Fruit fly (Drosophila melanogaster) whole organism, embryonic: ENCODE measurements around the gene CG9919.

Experiments
- Atf3 ChIP-seq: fragments of 200-800 bp; sonication (Bioruptor generic); optimal IDR thresholded peaks from 3 replicates; lab custom pipeline; 2016; ENCODE audit warnings: missing biosample characterization, missing genetic modification characterization
- CG10321 ChIP-seq: fragments of 200-800 bp; sonication (Bioruptor generic); IDR thresholded peaks from 2 replicates; pipeline ENCODE4 v1.3.6; 2022; ENCODE audit warnings: missing biosample characterization, missing genetic modification characterization
- CG10959 ChIP-seq: fragments of 200-800 bp; sonication (Bioruptor generic); IDR thresholded peaks from 2 replicates; pipeline ENCODE4 v1.3.6; 2022; ENCODE audit warnings: missing biosample characterization, missing genetic modification characterization
- CG11085 ChIP-seq: fragments of 200-800 bp; sonication (Bioruptor generic); IDR thresholded peaks from 2 replicates; pipeline ENCODE4 v1.3.6; 2022; ENCODE audit warnings: missing biosample characterization, missing genetic modification characterization
- CG11093 ChIP-seq: fragments of 200-800 bp; sonication (Bioruptor generic); IDR thresholded peaks from 3 replicates; pipeline ENCODE4 v1.3.6; 2022; ENCODE audit warnings: missing biosample characterization, missing genetic modification characterization
- CG11456 ChIP-seq: fragments of 200-800 bp; sonication (Bioruptor generic); IDR thresholded peaks from 3 replicates; pipeline ENCODE4 v1.3.6; 2022; ENCODE audit warnings: missing biosample characterization, missing genetic modification characterization
- CG12071 ChIP-seq: fragments of 200-800 bp; sonication (Bioruptor generic); optimal IDR thresholded peaks from 3 replicates; lab custom pipeline; 2018; ENCODE audit warnings: missing biosample characterization, mild to moderate bottlenecking, missing genetic modification characterization
- CG12744 ChIP-seq: fragments of 200-800 bp; sonication (Bioruptor generic); optimal IDR thresholded peaks from 2 replicates; lab custom pipeline; 2016; ENCODE audit warnings: missing biosample characterization, missing genetic modification characterization
- CG13894 ChIP-seq: fragments of 200-800 bp; sonication (Bioruptor generic); optimal IDR thresholded peaks from 3 replicates; lab custom pipeline; 2018; ENCODE audit warnings: missing biosample characterization, mild to moderate bottlenecking, missing genetic modification characterization, moderate library complexity
- CG15479 ChIP-seq: fragments of 200-800 bp; sonication (Bioruptor generic); optimal IDR thresholded peaks from 3 replicates; lab custom pipeline; 2019; ENCODE audit warnings: missing biosample characterization, mild to moderate bottlenecking, missing genetic modification characterization, moderate library complexity
- CG2116 ChIP-seq: fragments of 200-800 bp; sonication (Bioruptor generic); optimal IDR thresholded peaks from 3 replicates; lab custom pipeline; 2018; ENCODE audit warnings: missing biosample characterization, mild to moderate bottlenecking, missing genetic modification characterization
- CG2199 ChIP-seq: fragments of 200-800 bp; sonication (Bioruptor generic); IDR thresholded peaks from 3 replicates; pipeline ENCODE4 v1.3.6; 2022; ENCODE audit warnings: missing biosample characterization, missing genetic modification characterization
- CG3407 ChIP-seq: fragments of 200-800 bp; sonication (Bioruptor generic); optimal IDR thresholded peaks from 2 replicates; lab custom pipeline; 2018; ENCODE audit warnings: missing biosample characterization, mild to moderate bottlenecking, missing genetic modification characterization
- CG3726 ChIP-seq: fragments of 200-800 bp; sonication (Bioruptor generic); IDR thresholded peaks from 3 replicates; pipeline ENCODE4, ENCODE4 v1.3.6; 2022; ENCODE audit warnings: missing biosample characterization, missing genetic modification characterization
- CG5953 ChIP-seq: fragments of 200-800 bp; sonication (Bioruptor generic); IDR thresholded peaks from 2 replicates; pipeline ENCODE4 v1.3.6; 2022; ENCODE audit warnings: missing biosample characterization, missing genetic modification characterization
- CG6175 ChIP-seq: fragments of 200-800 bp; sonication (Bioruptor generic); IDR thresholded peaks from 3 replicates; pipeline ENCODE4 v1.3.6; 2022; ENCODE audit warnings: missing biosample characterization, missing genetic modification characterization
- CG6254 ChIP-seq: fragments of 200-800 bp; sonication (Bioruptor generic); optimal IDR thresholded peaks from 3 replicates; lab custom pipeline; 2017; ENCODE audit warnings: mild to moderate bottlenecking, missing biosample characterization, missing genetic modification reagents, missing genetic modification characterization
- CG6689 ChIP-seq: fragments of 200-800 bp; sonication (Bioruptor generic); IDR thresholded peaks from 2 replicates; pipeline ENCODE4 v1.3.6; 2022; ENCODE audit warnings: missing biosample characterization, missing genetic modification characterization
- CG9437 ChIP-seq: fragments of 200-800 bp; sonication (Bioruptor generic); optimal IDR thresholded peaks from 2 replicates; lab custom pipeline; 2018; ENCODE audit warnings: missing biosample characterization, mild to moderate bottlenecking, missing genetic modification characterization
- Deaf1 ChIP-seq: fragments of 200-800 bp; optimal IDR thresholded peaks from 3 replicates; lab custom pipeline; 2019; ENCODE audit warnings: missing biosample characterization, mild to moderate bottlenecking, missing genetic modification characterization, moderate library complexity
- E2f2 ChIP-seq: fragments of 200-800 bp; sonication (Bioruptor generic); IDR thresholded peaks from 2 replicates; pipeline ENCODE4 v1.3.6; 2022; ENCODE audit warnings: missing biosample characterization, missing genetic modification characterization
- Ets97D ChIP-seq: fragments of 200-800 bp; sonication (Bioruptor generic); optimal IDR thresholded peaks from 3 replicates; lab custom pipeline; 2016; ENCODE audit warnings: missing biosample characterization, missing genetic modification characterization
- Gug ChIP-seq: fragments of 200-800 bp; sonication (Bioruptor generic); IDR thresholded peaks from 4 replicates; pipeline ENCODE4 v1.3.6; 2022; ENCODE audit warnings: missing biosample characterization, missing genetic modification characterization
- H15 ChIP-seq: fragments of 200-800 bp; sonication (Bioruptor generic); IDR thresholded peaks from 3 replicates; pipeline ENCODE4 v1.3.6; 2022; ENCODE audit warnings: missing biosample characterization, missing genetic modification characterization
- HHEX ChIP-seq: fragments of 200-800 bp; sonication (Bioruptor generic); optimal IDR thresholded peaks from 3 replicates; lab custom pipeline; 2017; ENCODE audit warnings: missing biosample characterization, mild to moderate bottlenecking, missing genetic modification characterization, missing genetic modification reagents
- Hr3 ChIP-seq: fragments of 200-800 bp; sonication (Bioruptor generic); optimal IDR thresholded peaks from 3 replicates; lab custom pipeline; 2016; ENCODE audit warnings: missing biosample characterization, missing genetic modification characterization
- Hr39 ChIP-seq: fragments of >200 bp; optimal IDR thresholded peaks from 2 replicates; lab custom pipeline; 2017
- Hsf ChIP-seq: fragments of 200-800 bp; sonication (Bioruptor generic); optimal IDR thresholded peaks from 3 replicates; lab custom pipeline; 2016; ENCODE audit warnings: missing biosample characterization, missing genetic modification characterization
- Jarid2 ChIP-seq: fragments of 200-800 bp; sonication (Bioruptor generic); optimal IDR thresholded peaks from 3 replicates; lab custom pipeline; 2017; ENCODE audit warnings: mild to moderate bottlenecking, missing biosample characterization, missing genetic modification reagents, missing genetic modification characterization
- Ptx1 ChIP-seq: fragments of 200-800 bp; sonication (Bioruptor generic); IDR thresholded peaks from 2 replicates; pipeline ENCODE4 v1.3.6; 2022; ENCODE audit warnings: missing biosample characterization, missing genetic modification characterization
- Sox102F ChIP-seq: fragments of 200-800 bp; sonication (Bioruptor generic); optimal IDR thresholded peaks from 2 replicates; lab custom pipeline; 2018; ENCODE audit warnings: missing biosample characterization, mild to moderate bottlenecking, missing genetic modification characterization, moderate library complexity
- Xbp1 ChIP-seq: fragments of 200-800 bp; sonication (Bioruptor generic); optimal IDR thresholded peaks from 3 replicates; lab custom pipeline; 2016; ENCODE audit warnings: missing biosample characterization, mild to moderate bottlenecking, missing genetic modification characterization
- aop ChIP-seq: fragments of 200-800 bp; sonication (Bioruptor generic); IDR thresholded peaks from 2 replicates; pipeline ENCODE4 v1.3.6; 2022; ENCODE audit warnings: missing biosample characterization, missing genetic modification characterization
- bbx ChIP-seq: fragments of 200-800 bp; sonication (Bioruptor generic); IDR thresholded peaks from 2 replicates; pipeline ENCODE4 v1.3.6; 2022; ENCODE audit warnings: missing biosample characterization, missing genetic modification characterization; ENCODE audit not compliant: partially characterized antibody
- bcd ChIP-seq: fragments of 200-800 bp; sonication (Bioruptor generic); optimal IDR thresholded peaks from 2 replicates; lab custom pipeline; 2017; ENCODE audit warnings: missing biosample characterization, mild to moderate bottlenecking, missing genetic modification characterization
- bowl ChIP-seq: fragments of 200-800 bp; sonication (Bioruptor generic); IDR thresholded peaks from 2 replicates; pipeline ENCODE4 v1.3.6; 2022; ENCODE audit warnings: missing biosample characterization, missing genetic modification characterization
- chinmo ChIP-seq: fragments of 200-800 bp; sonication (Bioruptor generic); IDR thresholded peaks from 4 replicates; pipeline ENCODE4 v1.3.6; 2022; ENCODE audit warnings: missing biosample characterization, missing genetic modification characterization; ENCODE audit not compliant: partially characterized antibody
- disco-r ChIP-seq: fragments of 200-800 bp; sonication (Bioruptor generic); optimal IDR thresholded peaks from 2 replicates; lab custom pipeline; 2016; ENCODE audit warnings: missing biosample characterization, missing genetic modification characterization
- esg ChIP-seq: fragments of 200-800 bp; sonication (Bioruptor generic); conservative IDR thresholded peaks from 2 replicates; pipeline ENCODE4 v1.3.6; 2022; ENCODE audit warnings: missing biosample characterization, missing genetic modification characterization
- exex ChIP-seq: fragments of 200-800 bp; sonication (Bioruptor generic); optimal IDR thresholded peaks from 4 replicates; lab custom pipeline; 2018; ENCODE audit warnings: missing biosample characterization, mild to moderate bottlenecking, missing genetic modification characterization, moderate library complexity
- eyg ChIP-seq: fragments of 200-800 bp; sonication (Bioruptor generic); optimal IDR thresholded peaks from 3 replicates; lab custom pipeline; 2016; ENCODE audit warnings: missing biosample characterization, missing genetic modification characterization
- fd96Cb ChIP-seq: fragments of 200-800 bp; sonication (Bioruptor generic); optimal IDR thresholded peaks from 2 replicates; lab custom pipeline; 2018; ENCODE audit warnings: missing biosample characterization, mild to moderate bottlenecking, missing genetic modification characterization, moderate library complexity
- mam ChIP-seq: fragments of 200-800 bp; sonication (Bioruptor generic); optimal IDR thresholded peaks from 3 replicates; lab custom pipeline; 2016; ENCODE audit warnings: missing biosample characterization, missing genetic modification characterization
- nmo ChIP-seq: fragments of 200-800 bp; sonication (Bioruptor generic); optimal IDR thresholded peaks from 2 replicates; lab custom pipeline; 2018; ENCODE audit warnings: missing biosample characterization, mild to moderate bottlenecking, missing genetic modification characterization, moderate library complexity
- org-1 ChIP-seq: fragments of 200-800 bp; sonication (Bioruptor generic); optimal IDR thresholded peaks from 2 replicates; lab custom pipeline; 2017; ENCODE audit warnings: missing biosample characterization, missing genetic modification characterization
- pb ChIP-seq: fragments of 200-800 bp; sonication (Bioruptor generic); optimal IDR thresholded peaks from 3 replicates; lab custom pipeline; 2016; ENCODE audit warnings: missing biosample characterization, missing genetic modification characterization
- rib ChIP-seq: fragments of 200-800 bp; sonication (Bioruptor generic); IDR thresholded peaks from 2 replicates; pipeline ENCODE4 v1.3.6; 2022; ENCODE audit warnings: missing biosample characterization, missing genetic modification characterization
- schlank ChIP-seq: fragments of 200-800 bp; sonication (Bioruptor generic); optimal IDR thresholded peaks from 2 replicates; lab custom pipeline; 2018; ENCODE audit warnings: missing biosample characterization, mild to moderate bottlenecking, missing genetic modification characterization
- sens-2 ChIP-seq: fragments of 200-800 bp; sonication (Bioruptor generic); IDR thresholded peaks from 2 replicates; pipeline ENCODE4 v1.3.6; 2022; ENCODE audit warnings: missing biosample characterization, missing genetic modification characterization
- slp2 ChIP-seq: fragments of 200-800 bp; sonication (Bioruptor generic); optimal IDR thresholded peaks from 2 replicates; lab custom pipeline; 2016; ENCODE audit warnings: missing biosample characterization, missing genetic modification characterization
- so ChIP-seq: fragments of 200-800 bp; sonication (Bioruptor generic); IDR thresholded peaks from 3 replicates; pipeline ENCODE4 v1.3.6; 2022; ENCODE audit warnings: missing biosample characterization, missing genetic modification characterization

The CG9919 gene

dm6 chrX:16358670-16359320, 28.2 kb upstream of the CG9919 start, which contains the start of the genes U2af50 and PIG-Q (continued):
- TF ChIP-seq exex (tag; lab: Kevin White, UChicago) (no peak), CG5953 (GFP tag; lab: Robert Waterston, UW) (peak; percentile 68), CG3726 (peak; percentile 85; the same call in 1 of the 3 replicates), CG11456 (GFP tag; lab: Robert Waterston, UW) (no peak), slp2 (GFP tag; lab: Kevin White, UChicago) (peak; percentile 47), CG13894 (tag; lab: Kevin White, UChicago) (peak; percentile 90), CG6254 (GFP tag; lab: Kevin White, UChicago) (peak; percentile 86), CG12744 (GFP tag; lab: Kevin White, UChicago) (no peak), CG11093 (no peak; the same call in 2 of the 3 replicates), Ptx1 (GFP tag; lab: Robert Waterston, UW) (peak; percentile 95), chinmo (GFP tag; lab: Robert Waterston, UW) (no peak), nmo (GFP tag; lab: Kevin White, UChicago) (peak; percentile 97), Gug (GFP tag; lab: Robert Waterston, UW) (no peak; the same call in 2 of the 4 replicates), CG2116 (peak; percentile 96), CG11085 (GFP tag; lab: Robert Waterston, UW) (no peak; the same call in 1 of the 2 replicates), fd96Cb (peak; percentile 95), CG10321 (no peak), CG2199 (peak; percentile 93), org-1 (peak; percentile 84), Sox102F (GFP tag; lab: Kevin White, UChicago) (peak; percentile 95), esg (peak; percentile 90), Atf3 (peak; percentile 51), bcd (GFP tag; lab: Kevin White, UChicago) (peak; percentile 93), Hr39 (lab: Kevin White, UChicago) (no peak), bbx (GFP tag; lab: Robert Waterston, UW) (no peak), disco-r (GFP tag; lab: Kevin White, UChicago) (peak; percentile 15), rib (peak; percentile 70), eyg (GFP tag; lab: Kevin White, UChicago) (peak; percentile 16), Deaf1 (tag; lab: Kevin White, UChicago) (peak; percentile 78), Ets97D (peak; percentile 33), Hr3 (GFP tag; lab: Kevin White, UChicago) (peak; percentile 94), mam (GFP tag; lab: Kevin White, UChicago) (peak; percentile 77), schlank (tag; lab: Kevin White, UChicago) (peak; percentile 71), H15 (GFP tag; lab: Robert Waterston, UW) (peak; percentile 89), Jarid2 (no peak), CG3407 (GFP tag; lab: Kevin White, UChicago) (peak; percentile 81), so (GFP tag; lab: Robert Waterston, UW) (peak; percentile 93; the same call in 2 of the 3 replicates), Hsf (GFP tag; lab: Kevin White, UChicago) (peak; percentile 75), sens-2 (GFP tag; lab: Robert Waterston, UW) (no peak; the same call in 1 of the 2 replicates), E2f2 (peak; percentile 71), aop (GFP tag; lab: Robert Waterston, UW) (no peak), CG15479 (GFP tag; lab: Kevin White, UChicago) (peak; percentile 27), CG12071 (GFP tag; lab: Kevin White, UChicago) (no peak), HHEX (GFP tag; lab: Kevin White, UChicago) (peak; percentile 91), CG6175 (GFP tag; lab: Robert Waterston, UW) (no peak), CG10959 (GFP tag; lab: Robert Waterston, UW) (peak; percentile 87), CG6689 (GFP tag; lab: Robert Waterston, UW) (peak; percentile 100), bowl (GFP tag; lab: Robert Waterston, UW) (peak; percentile 64; the same call in 1 of the 2 replicates), CG9437 (peak; percentile 90), Xbp1 (GFP tag; lab: Kevin White, UChicago) (peak; percentile 94), pb (no peak)
